Fruit fly (Drosophila melanogaster) Kc167 (cell line): Measurements from ENCODE around the gene AGO2.

Source experiments
- Myc ChIP-seq: fragments of >200 bp; optimal IDR thresholded peaks from 2 replicates; lab custom pipeline; 2017; ENCODE audit warnings: missing external identifiers
- Sin3A ChIP-seq: fragments of >200 bp; optimal IDR thresholded peaks from 2 replicates; lab custom pipeline; 2018; ENCODE audit warnings: missing external identifiers
- h ChIP-seq: fragments of >200 bp; optimal IDR thresholded peaks from 3 replicates; lab custom pipeline; 2018; ENCODE audit warnings: missing external identifiers
- insv ChIP-seq: fragments of >200 bp; optimal IDR thresholded peaks from 3 replicates; lab custom pipeline; 2018; ENCODE audit warnings: missing external identifiers
- psq ChIP-seq: fragments of >200 bp; optimal IDR thresholded peaks from 2 replicates; lab custom pipeline; 2017; ENCODE audit warnings: missing external identifiers
- ttk ChIP-seq: sonication (Bioruptor generic); optimal IDR thresholded peaks from 2 replicates; lab custom pipeline; 2017; ENCODE audit warnings: missing external identifiers

- TF ChIP-seq ttk: no peak
- TF ChIP-seq psq: no peak
- TF ChIP-seq Sin3A (lab: Kevin White, UChicago): no peak
- no peak for TF ChIP-seq Myc (lab: Kevin White, UChicago)
- TF ChIP-seq insv: no peak
- no peak for TF ChIP-seq h (lab: Kevin White, UChicago)
Measured at dm6 chr3L:15543467-15543866, 10.4 kb upstream of the AGO2 start.
